Worm (Caenorhabditis elegans): ENCODE results near the gene cca-1.

- no peak for TF ChIP-seq mdl-1 (tag; optimal IDR thresholded peaks at IDR 0.05)
- TF ChIP-seq ceh-82 (tag; optimal IDR thresholded peaks at IDR 0.05), result no peak
- TF ChIP-seq mab-5 (tag; optimal IDR thresholded peaks at IDR 0.05), result no peak
- no peak for TF ChIP-seq lin-13 (GFP tag; optimal IDR thresholded peaks at IDR 0.05)
- no peak for TF ChIP-seq ceh-16 (tag; optimal IDR thresholded peaks at IDR 0.05)
- no peak for TF ChIP-seq zag-1 (tag; optimal IDR thresholded peaks at IDR 0.05)
- TF ChIP-seq ztf-11 (tag; optimal IDR thresholded peaks at IDR 0.05), result no peak
These were observed 28.3 kb downstream of the cca-1 start, which contains the start of gene C54D2.6 for ce11 chrX:7847413-7847812.
